Worm (Caenorhabditis elegans) whole organism, L2 larva: ENCODE results near the gene ZK154.6.

Experiments used
- ZK546.5 ChIP-seq: sonication (generic microtip); optimal IDR thresholded peaks from 2 replicates; lab custom pipeline; 2017; ENCODE audit warnings: missing biosample characterization, missing genetic modification characterization
- blmp-1 ChIP-seq: sonication (generic microtip); optimal IDR thresholded peaks from 2 replicates; lab custom pipeline; 2017; ENCODE audit warnings: missing genetic modification characterization, mild to moderate bottlenecking, missing compliant biosample characterization, antibody characterized with exemption, moderate library complexity; ENCODE audit not compliant: insufficient read depth
- ceh-82 ChIP-seq: fragments of 150-350 bp; optimal IDR thresholded peaks from 2 replicates; lab custom pipeline; 2014; ENCODE audit warnings: missing biosample characterization, missing genetic modification characterization
- crh-2 ChIP-seq: sonication (generic microtip); optimal IDR thresholded peaks from 2 replicates; lab custom pipeline; 2017; ENCODE audit warnings: missing biosample characterization, missing genetic modification characterization
- dmd-4 ChIP-seq: sonication (generic microtip); optimal IDR thresholded peaks from 2 replicates; lab custom pipeline; 2017; ENCODE audit warnings: missing biosample characterization, missing genetic modification characterization
- egl-27 ChIP-seq: sonication (generic microtip); optimal IDR thresholded peaks from 3 replicates; lab custom pipeline; 2017; ENCODE audit warnings: missing biosample characterization, missing genetic modification reagents, missing genetic modification characterization
- elt-3 ChIP-seq: sonication (generic microtip); optimal IDR thresholded peaks from 2 replicates; lab custom pipeline; 2017; ENCODE audit warnings: missing biosample characterization, missing genetic modification characterization
- fos-1 ChIP-seq: fragments of 150-350 bp; optimal IDR thresholded peaks from 2 replicates; lab custom pipeline; 2014; ENCODE audit warnings: missing biosample characterization, missing genetic modification characterization
- gmeb-1 ChIP-seq: fragments of 150-350 bp; optimal IDR thresholded peaks from 2 replicates; lab custom pipeline; 2014; ENCODE audit warnings: missing biosample characterization, missing genetic modification characterization
- lin-11 ChIP-seq: fragments of 150-350 bp; sonication (generic microtip); optimal IDR thresholded peaks from 2 replicates; lab custom pipeline; 2014; ENCODE audit warnings: missing biosample characterization, missing genetic modification characterization, inconsistent platforms, mixed read lengths
- lin-13 ChIP-seq: fragments of 150-350 bp; optimal IDR thresholded peaks from 2 replicates; lab custom pipeline; 2014; ENCODE audit warnings: missing biosample characterization, missing genetic modification reagents, missing genetic modification characterization
- lin-39 ChIP-seq: fragments of 150-350 bp; optimal IDR thresholded peaks from 2 replicates; lab custom pipeline; 2014; ENCODE audit warnings: missing biosample characterization, missing genetic modification reagents, missing genetic modification characterization
- lsy-2 ChIP-seq, 2 experiments: fragments of 150-350 bp in 1 of 2; sonication (generic microtip) in 1 of 2; optimal IDR thresholded peaks; 2 replicates each; lab custom pipeline; 2014 to 2017; ENCODE audit warnings: missing biosample characterization in 2 of 2, missing genetic modification characterization in 2 of 2
- mab-5 ChIP-seq: fragments of 150-350 bp; optimal IDR thresholded peaks from 2 replicates; lab custom pipeline; 2014; ENCODE audit warnings: missing biosample characterization, missing genetic modification characterization
- mbf-1 ChIP-seq: sonication (generic microtip); optimal IDR thresholded peaks from 2 replicates; lab custom pipeline; 2017; ENCODE audit warnings: missing biosample characterization, missing genetic modification characterization
- nhr-10 ChIP-seq: sonication (generic microtip); optimal IDR thresholded peaks from 2 replicates; lab custom pipeline; 2017; ENCODE audit warnings: missing biosample characterization, missing genetic modification characterization
- nhr-129 ChIP-seq: fragments of 150-350 bp; optimal IDR thresholded peaks from 2 replicates; lab custom pipeline; 2014; ENCODE audit warnings: missing biosample characterization, missing genetic modification characterization
- nhr-21 ChIP-seq: fragments of 150-350 bp; optimal IDR thresholded peaks from 2 replicates; lab custom pipeline; 2014; ENCODE audit warnings: missing biosample characterization, missing genetic modification characterization
- nhr-23 ChIP-seq: fragments of 150-350 bp; optimal IDR thresholded peaks from 2 replicates; lab custom pipeline; 2014; ENCODE audit warnings: missing biosample characterization, missing genetic modification reagents, missing genetic modification characterization
- nhr-25 ChIP-seq: fragments of 150-350 bp; sonication (generic microtip); optimal IDR thresholded peaks from 3 replicates; lab custom pipeline; 2014; ENCODE audit warnings: missing biosample characterization, missing genetic modification characterization
- nhr-6 ChIP-seq: fragments of 150-350 bp; optimal IDR thresholded peaks from 2 replicates; lab custom pipeline; 2014; ENCODE audit warnings: missing biosample characterization, missing genetic modification characterization
- nhr-77 ChIP-seq: fragments of 150-350 bp; optimal IDR thresholded peaks from 2 replicates; lab custom pipeline; 2014; ENCODE audit warnings: missing biosample characterization, missing genetic modification characterization
- sem-4 ChIP-seq: fragments of 150-350 bp; optimal IDR thresholded peaks from 2 replicates; lab custom pipeline; 2014; ENCODE audit warnings: missing biosample characterization, missing genetic modification reagents, missing genetic modification characterization
- skn-1 ChIP-seq: sonication (generic microtip); optimal IDR thresholded peaks from 2 replicates; lab custom pipeline; 2017; ENCODE audit warnings: missing biosample characterization, missing genetic modification characterization
- sma-3 ChIP-seq: sonication (generic microtip); optimal IDR thresholded peaks from 2 replicates; lab custom pipeline; 2016; ENCODE audit warnings: missing genetic modification reagents, missing genetic modification characterization, missing compliant biosample characterization
- sma-9 ChIP-seq, 2 experiments: fragments of 150-350 bp in 1 of 2; sonication (generic microtip) in 1 of 2; optimal IDR thresholded peaks; 2 replicates each; lab custom pipeline; 2014 to 2016; ENCODE audit warnings: missing genetic modification characterization in 2 of 2, mild to moderate bottlenecking in 1 of 2, missing biosample characterization in 1 of 2, missing compliant biosample characterization in 1 of 2, missing genetic modification reagents in 1 of 2, moderate library complexity in 1 of 2
- snpc-4 ChIP-seq: fragments of 150-350 bp; optimal IDR thresholded peaks from 2 replicates; lab custom pipeline; 2014; ENCODE audit warnings: missing biosample characterization, missing genetic modification characterization
- unc-39 ChIP-seq: fragments of 150-350 bp; optimal IDR thresholded peaks from 2 replicates; lab custom pipeline; 2014; ENCODE audit warnings: missing biosample characterization, missing genetic modification characterization
- unc-55 ChIP-seq: fragments of 150-350 bp; sonication (generic microtip); optimal IDR thresholded peaks from 3 replicates; lab custom pipeline; 2014; ENCODE audit warnings: missing biosample characterization, missing genetic modification reagents, missing genetic modification characterization
- zag-1 ChIP-seq: fragments of 150-350 bp; optimal IDR thresholded peaks from 2 replicates; lab custom pipeline; 2014; ENCODE audit warnings: missing biosample characterization, missing genetic modification characterization
- ztf-11 ChIP-seq: sonication (generic microtip); optimal IDR thresholded peaks from 2 replicates; lab custom pipeline; 2017; ENCODE audit warnings: missing biosample characterization, missing genetic modification characterization

Gene ZK154.6

DNA sequence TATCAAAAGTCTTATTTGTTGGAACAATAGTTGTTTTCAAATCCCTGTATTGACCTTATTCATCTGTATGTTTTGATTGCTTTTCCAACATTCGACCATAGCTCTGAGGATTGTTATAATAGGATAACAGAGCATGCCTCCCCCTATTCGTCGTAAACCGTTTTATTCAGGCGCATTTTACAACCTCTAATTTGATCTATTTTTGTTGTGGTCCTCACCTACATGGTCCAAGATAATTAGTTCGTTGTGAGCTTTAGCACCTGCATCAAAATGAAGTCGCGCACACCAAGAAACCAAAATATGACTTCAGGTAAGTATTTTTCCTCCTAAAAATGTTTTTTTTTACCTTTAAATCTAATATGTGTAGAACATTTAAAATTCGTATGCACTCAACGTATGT is 40.6 kb downstream of the ZK154.6 start, which contains the start of gene deg-1:
deg-1 (plus strand) TSS at position 301 of the 400 bp plus-strand sequence.
- no peak for TF ChIP-seq lin-13 (GFP tag; lab: Kevin White, UChicago)
- TF ChIP-seq nhr-21 (tag; lab: Kevin White, UChicago), result no peak
- TF ChIP-seq blmp-1, result no peak
- no peak for TF ChIP-seq sma-9 (GFP tag; optimal IDR thresholded peaks at IDR 0.05; lab: Kevin White, UChicago)
- no peak for TF ChIP-seq sma-9 (tag; optimal IDR thresholded peaks at IDR 0.05; lab: Kevin White, UChicago)
- no peak for TF ChIP-seq crh-2
- no peak for TF ChIP-seq sma-3 (GFP tag; lab: Kevin White, UChicago)
- TF ChIP-seq gmeb-1, result no peak
- no peak for TF ChIP-seq nhr-6
- no peak for TF ChIP-seq mab-5 (tag; lab: Kevin White, UChicago)
- no peak for TF ChIP-seq ceh-82
- TF ChIP-seq ZK546.5 (tag; lab: Kevin White, UChicago), result no peak

DNA sequence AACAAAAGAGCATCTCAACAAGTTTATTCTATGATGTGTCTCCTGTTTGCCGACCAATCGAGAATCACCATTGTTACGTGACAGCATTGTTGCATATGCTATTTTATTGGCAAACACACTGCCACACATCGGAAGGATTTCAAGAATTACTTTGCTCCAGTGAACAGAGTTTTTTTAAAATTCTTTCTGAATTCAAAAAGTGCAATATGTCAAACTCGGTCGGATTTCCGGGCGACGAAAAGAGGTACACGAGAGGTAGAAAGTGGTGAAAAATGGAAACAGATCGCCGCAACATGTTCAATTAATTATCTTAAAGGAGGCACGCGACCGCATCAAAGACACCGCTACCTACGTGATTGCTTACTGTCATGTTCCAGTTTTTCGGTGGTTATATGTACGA is 43.3 kb downstream of the ZK154.6 start:
- TF ChIP-seq nhr-10 (tag; lab: Kevin White, UChicago), result no peak
- TF ChIP-seq mbf-1 (tag; lab: Kevin White, UChicago), result no peak
- TF ChIP-seq unc-39 (tag; lab: Kevin White, UChicago), result no peak
- no peak for TF ChIP-seq elt-3 (tag; lab: Kevin White, UChicago)
- TF ChIP-seq lsy-2 (tag; optimal IDR thresholded peaks at IDR 0.05; lab: Kevin White, UChicago), result no peak
- TF ChIP-seq nhr-25 (tag; lab: Kevin White, UChicago), result no peak
- TF ChIP-seq nhr-21 (tag; lab: Kevin White, UChicago), result no peak
- TF ChIP-seq mab-5 (tag; lab: Kevin White, UChicago), result no peak

DNA sequence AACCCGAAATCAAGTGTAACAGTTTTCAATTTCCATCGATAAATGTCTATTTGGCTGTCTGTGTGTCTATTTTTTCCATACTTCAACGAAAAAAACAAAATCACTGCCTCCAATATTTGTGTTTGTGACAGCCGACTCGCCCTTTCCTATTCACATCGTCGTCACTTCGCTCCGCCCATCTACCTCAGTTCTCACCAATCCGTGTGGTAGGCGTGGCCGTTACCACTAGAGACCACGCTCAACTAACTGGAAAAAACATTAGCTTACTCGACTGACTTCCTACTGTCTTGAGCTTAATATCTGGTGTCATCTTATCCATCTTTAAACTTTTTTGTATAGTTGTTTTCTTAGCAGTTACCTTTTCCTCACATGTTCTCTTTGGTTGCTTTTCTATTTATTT is 48.0 kb downstream of the ZK154.6 start:
- TF ChIP-seq dmd-4 (tag; lab: Kevin White, UChicago) (no peak), crh-2 (no peak), nhr-23 (tag; lab: Kevin White, UChicago) (no peak), blmp-1 (no peak), unc-55 (no peak), sma-9 (GFP tag; optimal IDR thresholded peaks at IDR 0.05; lab: Kevin White, UChicago) (no peak), sma-9 (tag; optimal IDR thresholded peaks at IDR 0.05; lab: Kevin White, UChicago) (no peak), lsy-2 (tag; optimal IDR thresholded peaks at IDR 0.05; lab: Kevin White, UChicago) (no peak), ztf-11 (tag; lab: Kevin White, UChicago) (no peak), egl-27 (tag; lab: Kevin White, UChicago) (no peak)

- TF ChIP-seq nhr-129 (tag; lab: Kevin White, UChicago), result no peak
- no peak for TF ChIP-seq skn-1 (tag; lab: Kevin White, UChicago)
- TF ChIP-seq nhr-77 (tag; lab: Kevin White, UChicago), result no peak
- TF ChIP-seq fos-1 (tag; lab: Kevin White, UChicago), result no peak
- TF ChIP-seq elt-3 (tag; lab: Kevin White, UChicago), result no peak
- TF ChIP-seq sem-4 (tag; lab: Kevin White, UChicago), result no peak
- TF ChIP-seq nhr-6, result no peak
- TF ChIP-seq lin-11, result no peak
- TF ChIP-seq snpc-4 (tag; lab: Kevin White, UChicago), result no peak
- no peak for TF ChIP-seq blmp-1
- no peak for TF ChIP-seq zag-1 (tag; lab: Kevin White, UChicago)
- no peak for TF ChIP-seq lin-39 (tag; lab: Kevin White, UChicago)
- no peak for TF ChIP-seq ztf-11 (tag; lab: Kevin White, UChicago)
- no peak for TF ChIP-seq ZK546.5 (tag; lab: Kevin White, UChicago)
These were observed 49.4 kb downstream of the ZK154.6 start, which contains the start of gene ref-2 for ce11 chrX:7743939-7744338. Gene ref-2, plus strand, starts transcription at chrX:7744239.
